Worm (Caenorhabditis elegans) whole organism, L2 larva: ENCODE measurements around the gene srt-69.

Experiments
- C34F6.9 ChIP-seq: fragments of 150-350 bp; optimal IDR thresholded peaks from 2 replicates; lab custom pipeline; 2014; ENCODE audit warnings: missing biosample characterization, missing genetic modification characterization
- F13H6.1 ChIP-seq: sonication (generic microtip); optimal IDR thresholded peaks from 2 replicates; lab custom pipeline; 2016; ENCODE audit warnings: missing genetic modification characterization, missing compliant biosample characterization
- R02D3.7 ChIP-seq: fragments of 150-350 bp; optimal IDR thresholded peaks from 2 replicates; lab custom pipeline; 2014; ENCODE audit warnings: missing biosample characterization, missing genetic modification characterization
- ZK546.5 ChIP-seq: sonication (generic microtip); optimal IDR thresholded peaks from 2 replicates; lab custom pipeline; 2017; ENCODE audit warnings: missing biosample characterization, missing genetic modification characterization
- alr-1 ChIP-seq: fragments of 150-350 bp; optimal IDR thresholded peaks from 2 replicates; lab custom pipeline; 2014; ENCODE audit warnings: missing biosample characterization, missing genetic modification characterization
- aly-2 ChIP-seq: fragments of 150-350 bp; optimal IDR thresholded peaks from 2 replicates; lab custom pipeline; 2014; ENCODE audit warnings: missing biosample characterization, missing genetic modification characterization
- ama-1 ChIP-seq: fragments of 150-350 bp; optimal IDR thresholded peaks from 2 replicates; lab custom pipeline; 2018; ENCODE audit warnings: inconsistent platforms
- blmp-1 ChIP-seq: sonication (generic microtip); optimal IDR thresholded peaks from 2 replicates; lab custom pipeline; 2017; ENCODE audit warnings: missing genetic modification characterization, mild to moderate bottlenecking, missing compliant biosample characterization, antibody characterized with exemption, moderate library complexity; ENCODE audit not compliant: insufficient read depth
- ceh-16 ChIP-seq: fragments of 150-350 bp; optimal IDR thresholded peaks from 2 replicates; lab custom pipeline; 2014; ENCODE audit warnings: missing biosample characterization, missing genetic modification characterization
- crh-2 ChIP-seq: sonication (generic microtip); optimal IDR thresholded peaks from 2 replicates; lab custom pipeline; 2017; ENCODE audit warnings: missing biosample characterization, missing genetic modification characterization
- dmd-4 ChIP-seq: sonication (generic microtip); optimal IDR thresholded peaks from 2 replicates; lab custom pipeline; 2017; ENCODE audit warnings: missing biosample characterization, missing genetic modification characterization
- elt-1 ChIP-seq: fragments of 150-350 bp; optimal IDR thresholded peaks from 2 replicates; lab custom pipeline; 2014; ENCODE audit warnings: missing biosample characterization, missing genetic modification characterization
- elt-3 ChIP-seq: sonication (generic microtip); optimal IDR thresholded peaks from 2 replicates; lab custom pipeline; 2017; ENCODE audit warnings: missing biosample characterization, missing genetic modification characterization
- fos-1 ChIP-seq: fragments of 150-350 bp; optimal IDR thresholded peaks from 2 replicates; lab custom pipeline; 2014; ENCODE audit warnings: missing biosample characterization, missing genetic modification characterization
- gmeb-1 ChIP-seq: fragments of 150-350 bp; optimal IDR thresholded peaks from 2 replicates; lab custom pipeline; 2014; ENCODE audit warnings: missing biosample characterization, missing genetic modification characterization
- lin-11 ChIP-seq: fragments of 150-350 bp; sonication (generic microtip); optimal IDR thresholded peaks from 2 replicates; lab custom pipeline; 2014; ENCODE audit warnings: missing biosample characterization, missing genetic modification characterization, inconsistent platforms, mixed read lengths
- lin-13 ChIP-seq: fragments of 150-350 bp; optimal IDR thresholded peaks from 2 replicates; lab custom pipeline; 2014; ENCODE audit warnings: missing biosample characterization, missing genetic modification reagents, missing genetic modification characterization
- lin-39 ChIP-seq: fragments of 150-350 bp; optimal IDR thresholded peaks from 2 replicates; lab custom pipeline; 2014; ENCODE audit warnings: missing biosample characterization, missing genetic modification reagents, missing genetic modification characterization
- lsy-2 ChIP-seq, 2 experiments: fragments of 150-350 bp in 1 of 2; sonication (generic microtip) in 1 of 2; optimal IDR thresholded peaks; 2 replicates each; lab custom pipeline; 2014 to 2017; ENCODE audit warnings: missing biosample characterization in 2 of 2, missing genetic modification characterization in 2 of 2
- mab-5 ChIP-seq: fragments of 150-350 bp; optimal IDR thresholded peaks from 2 replicates; lab custom pipeline; 2014; ENCODE audit warnings: missing biosample characterization, missing genetic modification characterization
- mbf-1 ChIP-seq: sonication (generic microtip); optimal IDR thresholded peaks from 2 replicates; lab custom pipeline; 2017; ENCODE audit warnings: missing biosample characterization, missing genetic modification characterization
- mdl-1 ChIP-seq, 2 experiments: fragments of 150-350 bp in 1 of 2; sonication (generic microtip) in 1 of 2; optimal IDR thresholded peaks; 2 replicates each; lab custom pipeline; 2017; ENCODE audit warnings: missing biosample characterization in 2 of 2, missing genetic modification characterization in 2 of 2
- nhr-10 ChIP-seq: sonication (generic microtip); optimal IDR thresholded peaks from 2 replicates; lab custom pipeline; 2017; ENCODE audit warnings: missing biosample characterization, missing genetic modification characterization
- nhr-11 ChIP-seq: fragments of 150-350 bp; optimal IDR thresholded peaks from 2 replicates; lab custom pipeline; 2014; ENCODE audit warnings: missing biosample characterization, missing genetic modification characterization
- nhr-12 ChIP-seq: fragments of 150-350 bp; optimal IDR thresholded peaks from 2 replicates; lab custom pipeline; 2014; ENCODE audit warnings: missing biosample characterization, missing genetic modification characterization
- nhr-129 ChIP-seq: fragments of 150-350 bp; optimal IDR thresholded peaks from 2 replicates; lab custom pipeline; 2014; ENCODE audit warnings: missing biosample characterization, missing genetic modification characterization
- nhr-21 ChIP-seq: fragments of 150-350 bp; optimal IDR thresholded peaks from 2 replicates; lab custom pipeline; 2014; ENCODE audit warnings: missing biosample characterization, missing genetic modification characterization
- nhr-237 ChIP-seq: fragments of 150-350 bp; optimal IDR thresholded peaks from 2 replicates; lab custom pipeline; 2014; ENCODE audit warnings: missing biosample characterization, missing genetic modification characterization
- nhr-25 ChIP-seq: fragments of 150-350 bp; sonication (generic microtip); optimal IDR thresholded peaks from 3 replicates; lab custom pipeline; 2014; ENCODE audit warnings: missing biosample characterization, missing genetic modification characterization
- nhr-6 ChIP-seq: fragments of 150-350 bp; optimal IDR thresholded peaks from 2 replicates; lab custom pipeline; 2014; ENCODE audit warnings: missing biosample characterization, missing genetic modification characterization
- nhr-77 ChIP-seq: fragments of 150-350 bp; optimal IDR thresholded peaks from 2 replicates; lab custom pipeline; 2014; ENCODE audit warnings: missing biosample characterization, missing genetic modification characterization
- peb-1 ChIP-seq: fragments of 150-350 bp; optimal IDR thresholded peaks from 2 replicates; lab custom pipeline; 2014; ENCODE audit warnings: missing biosample characterization, missing genetic modification characterization
- sem-4 ChIP-seq: fragments of 150-350 bp; optimal IDR thresholded peaks from 2 replicates; lab custom pipeline; 2014; ENCODE audit warnings: missing biosample characterization, missing genetic modification reagents, missing genetic modification characterization
- skn-1 ChIP-seq: sonication (generic microtip); optimal IDR thresholded peaks from 2 replicates; lab custom pipeline; 2017; ENCODE audit warnings: missing biosample characterization, missing genetic modification characterization
- sma-3 ChIP-seq: sonication (generic microtip); optimal IDR thresholded peaks from 2 replicates; lab custom pipeline; 2016; ENCODE audit warnings: missing genetic modification reagents, missing genetic modification characterization, missing compliant biosample characterization
- sma-9 ChIP-seq, 2 experiments: fragments of 150-350 bp in 1 of 2; sonication (generic microtip) in 1 of 2; optimal IDR thresholded peaks; 2 replicates each; lab custom pipeline; 2014 to 2016; ENCODE audit warnings: missing genetic modification characterization in 2 of 2, mild to moderate bottlenecking in 1 of 2, missing biosample characterization in 1 of 2, missing compliant biosample characterization in 1 of 2, missing genetic modification reagents in 1 of 2, moderate library complexity in 1 of 2
- snpc-4 ChIP-seq: fragments of 150-350 bp; optimal IDR thresholded peaks from 2 replicates; lab custom pipeline; 2014; ENCODE audit warnings: missing biosample characterization, missing genetic modification characterization
- unc-39 ChIP-seq: fragments of 150-350 bp; optimal IDR thresholded peaks from 2 replicates; lab custom pipeline; 2014; ENCODE audit warnings: missing biosample characterization, missing genetic modification characterization
- unc-55 ChIP-seq: fragments of 150-350 bp; sonication (generic microtip); optimal IDR thresholded peaks from 3 replicates; lab custom pipeline; 2014; ENCODE audit warnings: missing biosample characterization, missing genetic modification reagents, missing genetic modification characterization
- zag-1 ChIP-seq: fragments of 150-350 bp; optimal IDR thresholded peaks from 2 replicates; lab custom pipeline; 2014; ENCODE audit warnings: missing biosample characterization, missing genetic modification characterization
- ztf-1 ChIP-seq: fragments of 200-800 bp; sonication (Bioruptor generic); conservative IDR thresholded peaks from 2 replicates; pipeline ENCODE4 v1.3.6; 2022; ENCODE audit warnings: missing genetic modification characterization, missing compliant biosample characterization
- ztf-11 ChIP-seq: sonication (generic microtip); optimal IDR thresholded peaks from 2 replicates; lab custom pipeline; 2017; ENCODE audit warnings: missing biosample characterization, missing genetic modification characterization
- ztf-4 ChIP-seq: fragments of 150-350 bp; optimal IDR thresholded peaks from 2 replicates; lab custom pipeline; 2014; ENCODE audit warnings: missing biosample characterization, missing genetic modification characterization

srt-69 gene

DNA sequence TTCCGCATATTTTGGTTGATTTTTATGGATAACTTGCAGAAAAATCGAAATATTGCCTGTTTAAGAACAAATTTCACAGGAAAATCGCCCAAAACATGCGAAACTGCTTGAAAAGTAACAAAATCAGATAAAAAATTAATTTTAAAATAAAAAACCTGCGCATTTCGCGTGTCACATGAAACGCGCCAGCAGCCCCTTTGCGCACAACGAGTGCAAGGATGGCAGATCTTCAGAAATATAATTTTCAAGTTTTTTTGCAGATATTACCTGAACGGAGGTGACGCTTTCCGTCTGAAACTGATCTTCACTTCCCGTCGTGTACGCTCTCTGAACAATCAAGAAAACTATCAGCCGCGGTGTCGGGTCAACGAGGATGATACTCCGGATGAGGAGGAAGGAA lies 9.5 kb upstream of the srt-69 start (continued):
- TF ChIP-seq ztf-11 (no peak), alr-1 (tag; lab: Kevin White, UChicago) (no peak), fos-1 (peak; percentile 2), unc-39 (tag; lab: Kevin White, UChicago) (no peak), ZK546.5 (tag; lab: Kevin White, UChicago) (no peak), elt-1 (tag; lab: Kevin White, UChicago) (no peak), zag-1 (tag; lab: Kevin White, UChicago) (no peak), crh-2 (tag; lab: Kevin White, UChicago) (peak; percentile 38), nhr-12 (no peak), snpc-4 (tag; lab: Kevin White, UChicago) (no peak), nhr-77 (no peak), nhr-25 (peak; percentile 57), mdl-1 (tag; optimal IDR thresholded peaks at IDR 0.05; lab: Kevin White, UChicago) (no peak), nhr-6 (tag; lab: Kevin White, UChicago) (no peak), nhr-129 (tag; lab: Kevin White, UChicago) (no peak), blmp-1 (tag; lab: Kevin White, UChicago) (no peak), unc-55 (peak; percentile 52), C34F6.9 (tag; lab: Kevin White, UChicago) (peak; percentile 58), lin-39 (tag; lab: Kevin White, UChicago) (no peak), sma-3 (GFP tag; lab: Kevin White, UChicago) (no peak)

- TF ChIP-seq ztf-4 (tag; lab: Kevin White, UChicago) (no peak), zag-1 (tag; lab: Kevin White, UChicago) (no peak), snpc-4 (tag; lab: Kevin White, UChicago) (no peak), F13H6.1 (tag; lab: Kevin White, UChicago) (no peak), elt-3 (tag; lab: Kevin White, UChicago) (no peak), mab-5 (tag; lab: Kevin White, UChicago) (no peak), ztf-11 (no peak), ceh-16 (tag; lab: Kevin White, UChicago) (no peak), lin-11 (tag; lab: Kevin White, UChicago) (no peak), gmeb-1 (no peak), lin-13 (GFP tag; lab: Kevin White, UChicago) (no peak), mdl-1 (tag; optimal IDR thresholded peaks at IDR 0.05; lab: Kevin White, UChicago) (no peak)
Observed at ce11 chrV:5273770-5274169, 8.3 kb upstream of the srt-69 start, which contains the start of gene natc-2. Gene natc-2 (plus strand): TSS chrV:5274070.

DNA sequence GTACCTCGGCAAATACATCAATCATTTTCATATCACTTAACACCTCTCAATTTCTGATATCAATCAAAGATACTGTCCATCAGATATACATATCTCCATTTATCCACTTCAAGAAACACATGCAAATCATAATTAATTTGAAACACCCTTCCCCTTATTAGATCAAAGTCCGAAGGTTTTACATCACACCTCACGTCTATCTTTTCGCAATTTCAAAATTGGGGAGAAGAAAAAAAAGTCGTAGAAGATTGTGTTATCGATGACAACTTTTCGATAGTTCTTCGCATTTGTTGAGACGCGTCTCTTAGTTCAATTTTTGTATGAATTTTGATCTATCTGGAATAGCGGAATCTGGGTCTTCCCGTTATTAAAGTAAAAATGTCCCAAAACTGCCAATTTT lies 7.8 kb upstream of the srt-69 start:
- TF ChIP-seq ZK546.5 (tag; lab: Kevin White, UChicago) (no peak), sem-4 (tag; lab: Kevin White, UChicago) (no peak), F13H6.1 (tag; lab: Kevin White, UChicago) (no peak), ztf-11 (no peak), fos-1 (peak; percentile 44), nhr-21 (tag; lab: Kevin White, UChicago) (no peak), zag-1 (tag; lab: Kevin White, UChicago) (no peak), mdl-1 (tag; optimal IDR thresholded peaks at IDR 0.05; lab: Kevin White, UChicago) (no peak), C34F6.9 (tag; lab: Kevin White, UChicago) (no peak), sma-9 (GFP tag; optimal IDR thresholded peaks at IDR 0.05; lab: Kevin White, UChicago) (peak; percentile 65), sma-9 (tag; optimal IDR thresholded peaks at IDR 0.05; lab: Kevin White, UChicago) (no peak), snpc-4 (tag; lab: Kevin White, UChicago) (no peak), elt-1 (tag; lab: Kevin White, UChicago) (no peak), R02D3.7 (tag; lab: Kevin White, UChicago) (no peak), ama-1 (lab: Kevin White, UChicago) (no peak), nhr-11 (tag; lab: Kevin White, UChicago) (no peak)
- TF ChIP-seq, all 48 proteins: peak for 2

ce11 chrV:5272619-5273074 lies 7.2 kb upstream of the srt-69 start:
- no peak for TF ChIP-seq nhr-12
- TF ChIP-seq aly-2 = no peak
- TF ChIP-seq lin-39 (tag; lab: Kevin White, UChicago) = no peak
- no peak for TF ChIP-seq ztf-11
- TF ChIP-seq dmd-4 (tag; lab: Kevin White, UChicago) = no peak
- TF ChIP-seq ama-1 (lab: Kevin White, UChicago) = no peak
- TF ChIP-seq ztf-1 (GFP tag; lab: Robert Waterston, UW) = no peak
- TF ChIP-seq blmp-1 (tag; lab: Kevin White, UChicago) = no peak
- no peak for TF ChIP-seq alr-1 (tag; lab: Kevin White, UChicago)
- no peak for TF ChIP-seq mab-5 (tag; lab: Kevin White, UChicago)
- TF ChIP-seq elt-1 (tag; lab: Kevin White, UChicago) = no peak
- TF ChIP-seq nhr-21 (tag; lab: Kevin White, UChicago) = peak; percentile 28
- TF ChIP-seq lsy-2 (tag; optimal IDR thresholded peaks at IDR 0.05; lab: Kevin White, UChicago) = peak in 1 of 2 experiments; percentile 9
- TF ChIP-seq unc-55 = no peak
- peak; percentile 16 for TF ChIP-seq F13H6.1 (tag; lab: Kevin White, UChicago)
- no peak for TF ChIP-seq peb-1
- TF ChIP-seq nhr-129 (tag; lab: Kevin White, UChicago) = peak; percentile 74
- no peak for TF ChIP-seq zag-1 (tag; lab: Kevin White, UChicago)
- TF ChIP-seq nhr-77 = no peak
- no peak for TF ChIP-seq mbf-1
- TF ChIP-seq nhr-237 (tag; lab: Kevin White, UChicago) = no peak
- no peak for TF ChIP-seq unc-39 (tag; lab: Kevin White, UChicago)
- TF ChIP-seq lin-11 (tag; lab: Kevin White, UChicago) = no peak
- no peak for TF ChIP-seq elt-3 (tag; lab: Kevin White, UChicago)
- TF ChIP-seq snpc-4 (tag; lab: Kevin White, UChicago) = no peak
- no peak for TF ChIP-seq ZK546.5 (tag; lab: Kevin White, UChicago)
- no peak for TF ChIP-seq R02D3.7 (tag; lab: Kevin White, UChicago)
- no peak for TF ChIP-seq sem-4 (tag; lab: Kevin White, UChicago)
- TF ChIP-seq nhr-10 (tag; lab: Kevin White, UChicago) = no peak
- TF ChIP-seq mdl-1 (tag; optimal IDR thresholded peaks at IDR 0.05; lab: Kevin White, UChicago) = no peak
- TF ChIP-seq skn-1 (tag; lab: Kevin White, UChicago) = peak; percentile 31
